Worm (Caenorhabditis elegans) whole organism, late embryonic: ENCODE data around the gene srt-6.
"Not testable (repeated sequence)": the region's sequence is repeated elsewhere in the genome, so short reads cannot be mapped to it uniquely, and the experiment has no call there.

Experiments used
- C08G9.2 ChIP-seq: sonication (generic microtip); optimal IDR thresholded peaks from 2 replicates; lab custom pipeline; 2016; ENCODE audit warnings: mild to moderate bottlenecking, missing genetic modification characterization, moderate library complexity, missing compliant biosample characterization
- ceh-14 ChIP-seq: sonication (generic microtip); optimal IDR thresholded peaks from 2 replicates; lab custom pipeline; 2016; ENCODE audit warnings: missing genotype, missing genetic modification characterization, missing compliant biosample characterization
- ceh-18 ChIP-seq: sonication (generic microtip); optimal IDR thresholded peaks from 2 replicates; lab custom pipeline; 2016; ENCODE audit warnings: missing genetic modification characterization, missing compliant biosample characterization
- ceh-19 ChIP-seq: fragments of 200-800 bp; sonication (Bioruptor generic); optimal IDR thresholded peaks from 2 replicates; lab custom pipeline; 2018; ENCODE audit warnings: mild to moderate bottlenecking, missing genetic modification characterization, missing compliant biosample characterization
- ceh-2 ChIP-seq: sonication (generic microtip); optimal IDR thresholded peaks from 2 replicates; lab custom pipeline; 2016; ENCODE audit warnings: missing genotype, missing genetic modification characterization, missing compliant biosample characterization
- ceh-22 ChIP-seq: sonication (generic microtip); optimal IDR thresholded peaks from 2 replicates; lab custom pipeline; 2017; ENCODE audit warnings: missing biosample characterization, missing genetic modification characterization
- ceh-24 ChIP-seq: sonication (generic microtip); optimal IDR thresholded peaks from 2 replicates; lab custom pipeline; 2016; ENCODE audit warnings: mild to moderate bottlenecking, missing genetic modification characterization, missing compliant biosample characterization
- ceh-45 ChIP-seq: fragments of 200-800 bp; sonication (Bioruptor generic); IDR thresholded peaks from 2 replicates; pipeline ENCODE4 v1.3.6; 2022; ENCODE audit warnings: missing genetic modification reagents, missing genetic modification characterization, missing compliant biosample characterization
- ceh-6 ChIP-seq: fragments of 200-800 bp; sonication (Bioruptor generic); optimal IDR thresholded peaks from 2 replicates; lab custom pipeline; 2018; ENCODE audit warnings: mild to moderate bottlenecking, missing genetic modification characterization, missing compliant biosample characterization
- dmd-4 ChIP-seq: sonication (generic microtip); optimal IDR thresholded peaks from 2 replicates; lab custom pipeline; 2016; ENCODE audit warnings: borderline replicate concordance, missing genetic modification characterization, missing compliant biosample characterization
- dve-1 ChIP-seq: sonication (generic microtip); optimal IDR thresholded peaks from 2 replicates; lab custom pipeline; 2017; ENCODE audit warnings: antibody characterized with exemption, mild to moderate bottlenecking, missing genetic modification characterization, missing compliant biosample characterization
- elt-4 ChIP-seq: sonication (generic microtip); optimal IDR thresholded peaks from 2 replicates; lab custom pipeline; 2016; ENCODE audit warnings: missing genetic modification characterization, missing compliant biosample characterization
- ets-4 ChIP-seq: sonication (generic microtip); optimal IDR thresholded peaks from 2 replicates; lab custom pipeline; 2016; ENCODE audit warnings: missing genetic modification characterization, missing compliant biosample characterization
- eyg-1 ChIP-seq: sonication (generic microtip); optimal IDR thresholded peaks from 2 replicates; lab custom pipeline; 2016; ENCODE audit warnings: missing genotype, missing genetic modification characterization, missing compliant biosample characterization
- fax-1 ChIP-seq: sonication (generic microtip); optimal IDR thresholded peaks from 2 replicates; lab custom pipeline; 2016; ENCODE audit warnings: missing genotype, missing genetic modification characterization, missing compliant biosample characterization
- fkh-6 ChIP-seq: sonication (generic microtip); optimal IDR thresholded peaks from 2 replicates; lab custom pipeline; 2016; ENCODE audit warnings: missing genetic modification characterization, missing compliant biosample characterization
- hlh-30 ChIP-seq: sonication (generic microtip); optimal IDR thresholded peaks from 2 replicates; lab custom pipeline; 2017; ENCODE audit warnings: antibody characterized with exemption, missing genetic modification characterization, missing compliant biosample characterization; ENCODE audit not compliant: insufficient read depth
- hlh-6 ChIP-seq: sonication (generic microtip); optimal IDR thresholded peaks from 2 replicates; lab custom pipeline; 2016; ENCODE audit warnings: missing genotype, missing genetic modification characterization, missing compliant biosample characterization
- hlh-8 ChIP-seq: sonication (generic microtip); optimal IDR thresholded peaks from 2 replicates; lab custom pipeline; 2016; ENCODE audit warnings: missing genotype, missing genetic modification characterization, missing compliant biosample characterization
- nfya-1 ChIP-seq: sonication (generic microtip); optimal IDR thresholded peaks from 2 replicates; lab custom pipeline; 2017; ENCODE audit warnings: missing genetic modification characterization, mild to moderate bottlenecking, missing compliant biosample characterization, antibody characterized with exemption, moderate library complexity
- nhr-11 ChIP-seq: fragments of 150-350 bp; optimal IDR thresholded peaks from 2 replicates; lab custom pipeline; 2014; ENCODE audit warnings: missing biosample characterization, missing genetic modification characterization
- nhr-232 ChIP-seq: sonication (generic microtip); optimal IDR thresholded peaks from 2 replicates; lab custom pipeline; 2016; ENCODE audit warnings: missing genetic modification characterization, missing compliant biosample characterization
- npax-4 ChIP-seq: sonication (generic microtip); optimal IDR thresholded peaks from 2 replicates; lab custom pipeline; 2016; ENCODE audit warnings: missing genetic modification characterization, missing compliant biosample characterization
- odd-2 ChIP-seq: sonication (generic microtip); optimal IDR thresholded peaks from 2 replicates; lab custom pipeline; 2017; ENCODE audit warnings: antibody characterized with exemption, mild to moderate bottlenecking, missing genetic modification characterization, missing compliant biosample characterization
- pag-3 ChIP-seq: sonication (generic microtip); optimal IDR thresholded peaks from 2 replicates; lab custom pipeline; 2016; ENCODE audit warnings: missing compliant biosample characterization, missing genetic modification characterization, borderline replicate concordance
- pat-9 ChIP-seq: fragments of 200-800 bp; sonication (Bioruptor generic); optimal IDR thresholded peaks from 2 replicates; lab custom pipeline; 2018; ENCODE audit warnings: mild to moderate bottlenecking, missing genetic modification characterization, moderate library complexity, missing compliant biosample characterization
- pha-4 ChIP-seq: fragments of 150-350 bp; optimal IDR thresholded peaks from 2 replicates; lab custom pipeline; 2018; ENCODE audit warnings: missing biosample characterization, missing genetic modification reagents, missing genetic modification characterization
- sdc-2 ChIP-seq: sonication (generic microtip); optimal IDR thresholded peaks from 2 replicates; lab custom pipeline; 2016; ENCODE audit warnings: missing genotype, missing genetic modification characterization, missing compliant biosample characterization
- sox-2 ChIP-seq: fragments of 200-800 bp; sonication (Bioruptor generic); IDR thresholded peaks from 2 replicates; pipeline ENCODE4 v1.3.6; 2022; ENCODE audit warnings: missing genetic modification reagents, missing genetic modification characterization, missing compliant biosample characterization
- tbx-7 ChIP-seq: sonication (generic microtip); optimal IDR thresholded peaks from 2 replicates; lab custom pipeline; 2016; ENCODE audit warnings: missing genotype, missing genetic modification characterization, missing compliant biosample characterization
- unc-86 ChIP-seq: sonication (generic microtip); optimal IDR thresholded peaks from 2 replicates; lab custom pipeline; 2016; ENCODE audit warnings: missing genetic modification characterization, missing compliant biosample characterization
- zip-5 ChIP-seq: sonication (generic microtip); optimal IDR thresholded peaks from 2 replicates; lab custom pipeline; 2016; ENCODE audit warnings: missing genetic modification characterization, missing compliant biosample characterization
- ztf-16 ChIP-seq: sonication (generic microtip); optimal IDR thresholded peaks from 2 replicates; lab custom pipeline; 2017; ENCODE audit warnings: missing genetic modification characterization, missing compliant biosample characterization

Gene srt-6

DNA sequence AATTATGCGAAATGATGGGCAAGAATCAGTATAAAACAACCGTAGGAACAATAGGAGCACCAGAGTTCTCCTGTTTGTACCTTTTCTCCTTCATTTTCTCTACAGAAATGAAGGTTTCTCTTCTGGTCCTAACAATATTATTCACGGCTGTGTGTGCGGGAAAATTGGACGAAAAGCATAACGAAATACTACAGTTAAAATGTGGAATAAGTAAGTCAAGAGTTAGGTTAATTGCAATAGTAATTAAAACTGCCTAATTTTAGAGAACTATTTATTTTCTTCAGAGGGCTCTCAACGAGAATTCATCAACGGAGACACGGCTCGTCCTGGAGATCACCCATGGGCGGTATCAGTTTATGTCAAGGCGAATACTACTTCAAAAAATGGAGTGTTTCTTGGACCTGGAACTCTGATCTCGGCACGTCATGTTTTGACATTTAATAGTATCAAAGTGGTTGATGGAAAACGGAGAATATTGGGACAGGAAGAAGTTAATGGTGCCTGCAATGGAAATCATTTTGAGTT is 40.8 kb upstream of the srt-6 start, which contains the start of gene try-12:
Gene try-12 (plus strand): TSS at position 51 of the 525 bp plus-strand sequence.
- TF ChIP-seq ceh-45 (GFP tag; lab: Robert Waterston, UW) (no peak), dmd-4 (tag; lab: Kevin White, UChicago) (no peak), unc-86 (tag; lab: Kevin White, UChicago) (no peak), ceh-14 (tag; lab: Kevin White, UChicago) (no peak), fax-1 (tag; lab: Kevin White, UChicago) (no peak)
- TF ChIP-seq, all 69 proteins: peak for 0

DNA sequence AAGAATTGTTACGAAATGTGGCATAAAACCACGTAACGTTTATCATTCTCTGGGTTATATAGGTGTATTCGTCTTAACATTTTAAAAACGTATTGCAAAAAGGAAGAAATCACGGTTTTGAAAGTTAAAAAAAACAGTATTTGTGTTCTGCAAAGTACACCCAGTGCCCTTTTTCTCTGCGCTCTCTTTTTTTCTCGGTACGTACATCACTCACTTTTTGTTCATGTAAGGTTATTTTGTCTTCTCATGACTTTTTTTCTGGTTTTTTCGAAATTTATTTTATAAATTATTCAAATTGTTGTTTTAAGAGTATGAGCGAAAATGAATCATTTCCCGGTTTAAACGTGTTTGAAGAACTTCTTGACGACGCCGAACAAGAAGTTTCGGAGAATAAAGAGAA is 38.4 kb upstream of the srt-6 start, which contains the start of gene F25E5.5:
Gene F25E5.5 (plus strand): TSS at position 301 of the 400 bp plus-strand sequence.
- TF ChIP-seq elt-4 (tag; lab: Kevin White, UChicago) = no peak
- TF ChIP-seq fax-1 (tag; lab: Kevin White, UChicago) = no peak
- TF ChIP-seq pag-3 (tag; lab: Kevin White, UChicago) = no peak
- no peak for TF ChIP-seq ets-4 (tag; lab: Kevin White, UChicago)
- no peak for TF ChIP-seq ceh-18
- TF ChIP-seq tbx-7 = no peak
- TF ChIP-seq odd-2 (tag; lab: Kevin White, UChicago) = no peak
- no peak for TF ChIP-seq dve-1

- TF ChIP-seq nfya-1; pat-9 (tag; lab: Kevin White, UChicago); ceh-22: not testable (repeated sequence)
Measured at ce11 chrV:7444331-7444730, 35.7 kb upstream of the srt-6 start, which contains the start of gene nhr-141. TSS of gene nhr-141 (plus strand) at chrV:7444661.

ce11 chrV:7443480-7443879 is 34.9 kb upstream of the srt-6 start:
- TF ChIP-seq ceh-45 (GFP tag; lab: Robert Waterston, UW) = peak; percentile 60; the same call in 1 of the 2 replicates

DNA sequence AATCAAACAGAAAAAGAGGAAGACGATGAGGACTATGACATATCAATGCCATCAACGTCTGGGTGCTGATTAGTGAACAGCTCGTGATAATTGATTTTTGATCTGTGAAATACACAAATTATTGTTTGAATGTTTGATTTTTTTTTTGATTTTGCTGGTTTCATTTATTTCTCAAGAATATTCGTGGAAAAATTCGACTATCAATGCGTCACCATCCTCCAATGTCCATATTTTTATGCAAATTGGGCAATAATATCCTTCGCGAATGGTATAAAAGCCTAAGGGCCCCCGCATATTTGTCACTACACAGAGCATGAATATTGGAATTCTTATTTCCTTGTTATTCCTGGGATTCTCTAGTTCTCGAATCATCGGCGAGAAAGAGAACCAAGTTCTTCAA is 31.2 kb upstream of the srt-6 start, which contains the start of gene try-13:
Gene try-13 (plus strand): TSS at position 301 of the 400 bp plus-strand sequence.
- TF ChIP-seq ceh-19 (no peak), npax-4 (tag; lab: Kevin White, UChicago) (no peak), ztf-16 (tag; lab: Kevin White, UChicago) (no peak), hlh-30 (tag; lab: Kevin White, UChicago) (no peak), nhr-232 (tag; lab: Kevin White, UChicago) (no peak), ets-4 (tag; lab: Kevin White, UChicago) (no peak), ceh-14 (tag; lab: Kevin White, UChicago) (no peak), ceh-2 (tag; lab: Kevin White, UChicago) (no peak), tbx-7 (no peak), nfya-1 (no peak)
- TF ChIP-seq, all 69 proteins: peak for 0

ce11 chrV:7437985-7438384 is 29.4 kb upstream of the srt-6 start, which contains the start of gene F25E5.16:
TSS of gene F25E5.16 (plus strand) at chrV:7438285.
- TF ChIP-seq fkh-6 = no peak
- TF ChIP-seq sox-2 (GFP tag; lab: Robert Waterston, UW) = no peak
- no peak for TF ChIP-seq sdc-2
- TF ChIP-seq C08G9.2 = no peak
- no peak for TF ChIP-seq ceh-24
- no peak for TF ChIP-seq nfya-1
- no peak for TF ChIP-seq hlh-6 (tag; lab: Kevin White, UChicago)
- no peak for TF ChIP-seq pha-4 (tag; lab: Kevin White, UChicago)
- TF ChIP-seq elt-4 (tag; lab: Kevin White, UChicago) = no peak
- TF ChIP-seq zip-5 = no peak
- no peak for TF ChIP-seq ets-4 (tag; lab: Kevin White, UChicago)
- TF ChIP-seq eyg-1 (tag; lab: Kevin White, UChicago) = no peak
- TF ChIP-seq nhr-11 (tag; lab: Kevin White, UChicago) = no peak
- TF ChIP-seq ceh-2 (tag; lab: Kevin White, UChicago) = no peak
- no peak for TF ChIP-seq ceh-6 (GFP tag; lab: Kevin White, UChicago)
- no peak for TF ChIP-seq hlh-30 (tag; lab: Kevin White, UChicago)
- no peak for TF ChIP-seq hlh-8 (tag; lab: Kevin White, UChicago)
